Fruit fly (Drosophila melanogaster): Measurements from ENCODE around the gene CG12224.

DNA sequence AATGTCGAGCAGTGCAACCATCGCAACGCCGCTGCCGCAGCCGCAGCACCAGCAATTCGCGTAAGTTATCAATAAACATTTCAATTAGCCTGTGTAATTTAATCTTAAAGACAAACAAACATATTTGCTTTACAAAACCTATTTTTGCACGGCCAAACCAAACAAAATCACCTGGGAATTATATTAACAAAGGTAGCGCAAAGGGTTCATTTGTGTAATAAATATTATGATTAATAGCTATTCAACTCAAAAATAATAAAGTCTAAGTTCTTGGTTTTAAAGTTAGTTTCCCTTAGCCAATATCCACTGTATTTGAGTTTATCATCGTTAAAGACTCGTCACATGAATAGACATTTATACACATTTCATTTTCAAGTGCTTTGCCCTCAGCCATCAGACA lies 12.6 kb downstream of the CG12224 start:
- TF ChIP-seq h (optimal IDR thresholded peaks at IDR 0.05) (no peak), Sin3A (optimal IDR thresholded peaks at IDR 0.05) (no peak), psq (optimal IDR thresholded peaks at IDR 0.05) (no peak), Myc (optimal IDR thresholded peaks at IDR 0.05) (no peak)

Data from Kc167 (cell line).